Worm (Caenorhabditis elegans) whole organism, mixed stage, embryonic: ENCODE measurements around the gene ani-3.

Source experiments
- M03D4.4 ChIP-seq: sonication (generic microtip); optimal IDR thresholded peaks from 2 replicates; lab custom pipeline; 2017; ENCODE audit warnings: mild to moderate bottlenecking, missing genetic modification characterization, missing compliant biosample characterization
- bed-3 ChIP-seq: fragments of 200-800 bp; sonication (Bioruptor generic); optimal IDR thresholded peaks from 3 replicates; lab custom pipeline; 2018; ENCODE audit warnings: mild to moderate bottlenecking, missing genetic modification characterization, moderate library complexity, missing compliant biosample characterization
- blmp-1 ChIP-seq: fragments of 150-350 bp; optimal IDR thresholded peaks from 2 replicates; lab custom pipeline; 2014; ENCODE audit warnings: missing biosample characterization, missing genetic modification characterization
- ceh-39 ChIP-seq: fragments of 150-350 bp; optimal IDR thresholded peaks from 2 replicates; lab custom pipeline; 2014; ENCODE audit warnings: missing biosample characterization, missing genetic modification characterization
- ceh-43 ChIP-seq: fragments of 200-800 bp; sonication (Bioruptor generic); optimal IDR thresholded peaks from 2 replicates; lab custom pipeline; 2018; ENCODE audit warnings: mild to moderate bottlenecking, missing genetic modification characterization, moderate library complexity, missing compliant biosample characterization
- ceh-83 ChIP-seq: fragments of 200-800 bp; sonication (Bioruptor generic); optimal IDR thresholded peaks from 2 replicates; lab custom pipeline; 2018; ENCODE audit warnings: mild to moderate bottlenecking, missing genetic modification characterization, missing compliant biosample characterization
- ces-1 ChIP-seq: fragments of 150-350 bp; optimal IDR thresholded peaks from 2 replicates; lab custom pipeline; 2014; ENCODE audit warnings: missing biosample characterization, missing genetic modification reagents, missing genetic modification characterization
- cnd-1 ChIP-seq: fragments of 200-800 bp; sonication (Bioruptor generic); optimal IDR thresholded peaks from 2 replicates; lab custom pipeline; 2018; ENCODE audit warnings: mild to moderate bottlenecking, missing genetic modification characterization, missing compliant biosample characterization
- drap-1 ChIP-seq: fragments of 200-800 bp; sonication (Bioruptor generic); optimal IDR thresholded peaks from 3 replicates; lab custom pipeline; 2018; ENCODE audit warnings: mild to moderate bottlenecking, missing genetic modification characterization, missing compliant biosample characterization
- elt-1 ChIP-seq: sonication (generic microtip); optimal IDR thresholded peaks from 2 replicates; lab custom pipeline; 2017; ENCODE audit warnings: missing genetic modification characterization, mild to moderate bottlenecking, missing compliant biosample characterization, antibody characterized with exemption, moderate library complexity, borderline replicate concordance; ENCODE audit not compliant: insufficient read depth
- elt-3 ChIP-seq: fragments of 150-350 bp; optimal IDR thresholded peaks from 2 replicates; lab custom pipeline; 2014; ENCODE audit warnings: missing biosample characterization, missing genetic modification characterization
- flh-1 ChIP-seq: fragments of 200-800 bp; sonication (Bioruptor generic); optimal IDR thresholded peaks from 2 replicates; lab custom pipeline; 2018; ENCODE audit warnings: mild to moderate bottlenecking, missing genetic modification characterization, moderate library complexity, missing compliant biosample characterization
- ham-2 ChIP-seq: fragments of 200-800 bp; sonication (Bioruptor generic); optimal IDR thresholded peaks from 2 replicates; lab custom pipeline; 2018; ENCODE audit warnings: mild to moderate bottlenecking, missing genetic modification characterization, missing compliant biosample characterization
- hlh-1 ChIP-seq: fragments of 150-350 bp; optimal IDR thresholded peaks from 2 replicates; lab custom pipeline; 2014; ENCODE audit warnings: missing biosample characterization, missing genetic modification reagents, missing genetic modification characterization
- lin-13 ChIP-seq: fragments of 150-350 bp; optimal IDR thresholded peaks from 2 replicates; lab custom pipeline; 2014; ENCODE audit warnings: missing biosample characterization, missing genetic modification characterization
- lin-32 ChIP-seq: fragments of 200-800 bp; sonication (Bioruptor generic); optimal IDR thresholded peaks from 2 replicates; lab custom pipeline; 2018; ENCODE audit warnings: mild to moderate bottlenecking, missing genetic modification characterization, missing compliant biosample characterization
- lsy-2 ChIP-seq: fragments of 150-350 bp; optimal IDR thresholded peaks from 2 replicates; lab custom pipeline; 2014; ENCODE audit warnings: missing biosample characterization, missing genetic modification characterization
- mep-1 ChIP-seq: fragments of 150-350 bp; optimal IDR thresholded peaks from 2 replicates; lab custom pipeline; 2017; ENCODE audit warnings: missing biosample characterization, missing genetic modification reagents, missing genetic modification characterization, inconsistent platforms
- nhr-12 ChIP-seq: fragments of 150-350 bp; optimal IDR thresholded peaks from 2 replicates; lab custom pipeline; 2014; ENCODE audit warnings: missing biosample characterization, missing genetic modification characterization
- nhr-2 ChIP-seq: fragments of 150-350 bp; optimal IDR thresholded peaks from 2 replicates; lab custom pipeline; 2014; ENCODE audit warnings: missing biosample characterization, missing genetic modification characterization
- nhr-237 ChIP-seq: fragments of 150-350 bp; optimal IDR thresholded peaks from 2 replicates; lab custom pipeline; 2014; ENCODE audit warnings: missing biosample characterization, missing genetic modification characterization
- nhr-28 ChIP-seq: fragments of 150-350 bp; optimal IDR thresholded peaks from 2 replicates; lab custom pipeline; 2014; ENCODE audit warnings: missing biosample characterization, missing genetic modification characterization
- nhr-76 ChIP-seq: sonication (generic microtip); optimal IDR thresholded peaks from 2 replicates; lab custom pipeline; 2017; ENCODE audit warnings: missing biosample characterization, missing genetic modification characterization
- pha-4 ChIP-seq: fragments of 150-350 bp; optimal IDR thresholded peaks from 2 replicates; lab custom pipeline; 2018; ENCODE audit warnings: missing biosample characterization, missing genetic modification reagents, missing genetic modification characterization
- sem-2 ChIP-seq: fragments of 200-800 bp; sonication (Bioruptor generic); optimal IDR thresholded peaks from 2 replicates; lab custom pipeline; 2018; ENCODE audit warnings: mild to moderate bottlenecking, missing genetic modification characterization, missing compliant biosample characterization
- snpc-4 ChIP-seq: fragments of 150-350 bp; optimal IDR thresholded peaks from 2 replicates; lab custom pipeline; 2014; ENCODE audit warnings: missing biosample characterization, missing genetic modification characterization
- sptf-1 ChIP-seq: sonication (generic microtip); optimal IDR thresholded peaks from 2 replicates; lab custom pipeline; 2017; ENCODE audit warnings: mild to moderate bottlenecking, missing genetic modification characterization, moderate library complexity, missing compliant biosample characterization
- tbx-8 ChIP-seq: fragments of 200-800 bp; sonication (Bioruptor generic); optimal IDR thresholded peaks from 2 replicates; lab custom pipeline; 2018; ENCODE audit warnings: mild to moderate bottlenecking, missing genetic modification characterization, moderate library complexity, missing compliant biosample characterization
- unc-120 ChIP-seq: sonication (generic microtip); optimal IDR thresholded peaks from 2 replicates; lab custom pipeline; 2017; ENCODE audit warnings: missing genetic modification characterization, missing compliant biosample characterization; ENCODE audit not compliant: poor library complexity, severe bottlenecking
- unc-39 ChIP-seq: fragments of 150-350 bp; optimal IDR thresholded peaks from 2 replicates; lab custom pipeline; 2014; ENCODE audit warnings: missing biosample characterization, missing genetic modification characterization
- unc-62 ChIP-seq: fragments of 150-350 bp; optimal IDR thresholded peaks from 2 replicates; lab custom pipeline; 2014; ENCODE audit warnings: missing biosample characterization, missing genetic modification reagents, missing genetic modification characterization
- zip-8 ChIP-seq: fragments of 150-350 bp; optimal IDR thresholded peaks from 2 replicates; lab custom pipeline; 2014; ENCODE audit warnings: missing biosample characterization, missing genetic modification characterization
- ztf-11 ChIP-seq: fragments of 150-350 bp; optimal IDR thresholded peaks from 2 replicates; lab custom pipeline; 2014; ENCODE audit warnings: missing biosample characterization, missing genetic modification characterization

Gene ani-3

ce11 chrV:19727990-19728389, 30.5 kb downstream of the ani-3 start:
- no peak for TF ChIP-seq elt-1 (tag; lab: Kevin White, UChicago)
- TF ChIP-seq tbx-8, result no peak
- TF ChIP-seq lin-13 (tag; lab: Kevin White, UChicago), result no peak
- no peak for TF ChIP-seq unc-39 (tag; lab: Kevin White, UChicago)
- no peak for TF ChIP-seq ceh-43 (GFP tag; lab: Kevin White, UChicago)
- TF ChIP-seq ceh-39 (tag; lab: Kevin White, UChicago), result no peak
- no peak for TF ChIP-seq sptf-1
- no peak for TF ChIP-seq nhr-237 (tag; lab: Kevin White, UChicago)
- no peak for TF ChIP-seq ztf-11 (tag; lab: Kevin White, UChicago)
- TF ChIP-seq mep-1 (tag; lab: Kevin White, UChicago), result no peak
- TF ChIP-seq ceh-83 (GFP tag; lab: Kevin White, UChicago), result no peak
- no peak for TF ChIP-seq drap-1 (GFP tag; lab: Kevin White, UChicago)
- no peak for TF ChIP-seq unc-120 (tag; lab: Kevin White, UChicago)
- no peak for TF ChIP-seq nhr-28
- no peak for TF ChIP-seq flh-1
- TF ChIP-seq unc-62, result no peak
- no peak for TF ChIP-seq bed-3 (GFP tag; lab: Kevin White, UChicago)

DNA sequence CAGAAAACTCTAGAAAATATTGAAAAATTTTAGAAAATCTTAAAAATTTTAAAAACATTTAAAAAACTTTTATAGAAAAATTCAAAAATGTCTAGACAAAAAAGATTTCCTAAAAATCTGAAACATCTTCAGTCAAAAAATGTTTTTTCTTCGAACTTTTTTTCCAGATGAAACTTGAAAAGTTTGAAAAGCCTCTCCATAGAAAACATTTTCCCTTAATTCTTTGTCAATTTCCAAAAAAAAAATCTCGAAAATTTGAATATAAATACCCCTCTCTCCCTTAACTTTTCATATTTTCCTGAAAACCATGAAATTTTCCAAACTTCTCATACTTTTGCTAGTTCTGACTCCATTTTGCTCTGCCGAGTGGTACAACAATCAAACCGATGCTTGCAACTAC, 31.2 kb downstream of the ani-3 start, which contains the start of gene Y116F11A.3:
TSS of gene Y116F11A.3 (plus strand) at position 301 of the 400 bp plus-strand sequence.
- no peak for TF ChIP-seq ceh-39 (tag; lab: Kevin White, UChicago)
- TF ChIP-seq zip-8 (tag; lab: Kevin White, UChicago), result no peak
- TF ChIP-seq snpc-4 (tag; lab: Kevin White, UChicago), result no peak
- no peak for TF ChIP-seq nhr-12
- no peak for TF ChIP-seq ham-2
- no peak for TF ChIP-seq nhr-237 (tag; lab: Kevin White, UChicago)
- no peak for TF ChIP-seq mep-1 (tag; lab: Kevin White, UChicago)
- TF ChIP-seq unc-120 (tag; lab: Kevin White, UChicago), result no peak
- no peak for TF ChIP-seq blmp-1
- TF ChIP-seq elt-3 (tag; lab: Kevin White, UChicago), result no peak
- TF ChIP-seq bed-3 (GFP tag; lab: Kevin White, UChicago), result no peak
- TF ChIP-seq flh-1, result no peak
- TF ChIP-seq lin-13 (tag; lab: Kevin White, UChicago), result no peak
- no peak for TF ChIP-seq pha-4
- no peak for TF ChIP-seq sptf-1

- TF ChIP-seq nhr-76 (tag; lab: Kevin White, UChicago), result no peak
- no peak for TF ChIP-seq lin-32 (GFP tag; lab: Kevin White, UChicago)
- no peak for TF ChIP-seq unc-62
- TF ChIP-seq M03D4.4, result no peak
- TF ChIP-seq nhr-28, result no peak
- TF ChIP-seq tbx-8, result no peak
These were observed 32.7 kb downstream of the ani-3 start, which contains the start of gene Y116F11A.1 for ce11 chrV:19730280-19730679. TSS of gene Y116F11A.1 (plus strand) at chrV:19730580.

- TF ChIP-seq elt-1 (tag; lab: Kevin White, UChicago), result no peak
- no peak for TF ChIP-seq nhr-2
- TF ChIP-seq cnd-1 (tag; lab: Kevin White, UChicago), result no peak
- no peak for TF ChIP-seq ces-1 (GFP tag; lab: Kevin White, UChicago)
- no peak for TF ChIP-seq unc-62
- no peak for TF ChIP-seq pha-4
- TF ChIP-seq snpc-4 (tag; lab: Kevin White, UChicago), result no peak
- TF ChIP-seq lsy-2, result no peak
- TF ChIP-seq sem-2 (GFP tag; lab: Kevin White, UChicago), result no peak
- TF ChIP-seq unc-120 (tag; lab: Kevin White, UChicago), result no peak
- no peak for TF ChIP-seq ztf-11 (tag; lab: Kevin White, UChicago)
These were observed 36.2 kb downstream of the ani-3 start for ce11 chrV:19733728-19734127.

ce11 chrV:19737458-19737857, 39.9 kb downstream of the ani-3 start, which contains the start of gene W04E12.7:
TSS of gene W04E12.7 (minus strand) at chrV:19737558.
- TF ChIP-seq ham-2 (no peak), unc-120 (tag; lab: Kevin White, UChicago) (no peak), blmp-1 (no peak), bed-3 (GFP tag; lab: Kevin White, UChicago) (no peak), unc-39 (tag; lab: Kevin White, UChicago) (no peak), snpc-4 (tag; lab: Kevin White, UChicago) (no peak), lin-32 (GFP tag; lab: Kevin White, UChicago) (no peak), elt-3 (tag; lab: Kevin White, UChicago) (no peak), M03D4.4 (no peak), pha-4 (no peak), nhr-237 (tag; lab: Kevin White, UChicago) (no peak), zip-8 (tag; lab: Kevin White, UChicago) (no peak), unc-62 (no peak), hlh-1 (tag; lab: Kevin White, UChicago) (no peak), ceh-43 (GFP tag; lab: Kevin White, UChicago) (no peak)
